Worm (Caenorhabditis elegans): Measurements from ENCODE around the gene sms-2.

DNA sequence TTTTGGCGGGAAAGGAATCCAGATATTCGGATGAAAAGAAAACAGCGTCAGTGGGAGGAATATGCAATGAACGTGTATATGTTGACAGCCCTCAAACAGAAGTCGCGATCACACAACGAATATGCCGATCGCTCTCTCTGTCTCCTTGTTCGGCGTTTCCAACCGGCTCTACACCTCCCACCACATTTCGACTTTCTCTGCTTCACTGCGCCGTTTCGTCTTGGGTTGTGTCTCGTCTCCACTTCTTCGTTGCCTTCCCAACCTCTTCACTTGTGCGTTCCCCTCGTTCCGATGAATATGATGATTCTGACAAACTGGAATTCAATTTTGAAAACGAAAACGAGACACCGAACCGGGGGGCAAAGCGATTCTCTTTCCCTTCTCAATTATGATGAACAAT is 50.7 kb downstream of the sms-2 start, which contains the start of gene mab-7:
- TF ChIP-seq zag-1 (tag; optimal IDR thresholded peaks at IDR 0.05), result no peak
- TF ChIP-seq nhr-28 (tag; optimal IDR thresholded peaks at IDR 0.05), result no peak
- TF ChIP-seq nhr-237 (tag; optimal IDR thresholded peaks at IDR 0.05), result no peak
- TF ChIP-seq elt-1 (tag; optimal IDR thresholded peaks at IDR 0.05), result no peak
- TF ChIP-seq aly-2 (tag; optimal IDR thresholded peaks at IDR 0.05), result no peak
- no peak for TF ChIP-seq ZK546.5 (tag; optimal IDR thresholded peaks at IDR 0.05)
- no peak for TF ChIP-seq nhr-11 (tag; optimal IDR thresholded peaks at IDR 0.05)
- TF ChIP-seq unc-62 (GFP tag; optimal IDR thresholded peaks at IDR 0.05), result no peak
- TF ChIP-seq pha-4 (tag; optimal IDR thresholded peaks at IDR 0.05), result no peak
- TF ChIP-seq nhr-43 (tag; optimal IDR thresholded peaks at IDR 0.05; ENCODE audit: poor library complexity, severe bottlenecking), result no peak
- no peak for TF ChIP-seq egl-27 (tag; optimal IDR thresholded peaks at IDR 0.05)
- TF ChIP-seq nfya-1 (tag; optimal IDR thresholded peaks at IDR 0.05; ENCODE audit: insufficient read depth), result no peak
- no peak for TF ChIP-seq ceh-82 (tag; optimal IDR thresholded peaks at IDR 0.05)
- no peak for TF ChIP-seq fos-1 (tag; optimal IDR thresholded peaks at IDR 0.05)

Measured in whole organism, L3 larva.